Fruit fly (Drosophila melanogaster) Kc167 (cell line): ENCODE data around the gene Kr-h1.

Experiments
- Myc ChIP-seq: fragments of >200 bp; optimal IDR thresholded peaks from 2 replicates; lab custom pipeline; 2017; ENCODE audit warnings: missing external identifiers
- h ChIP-seq: fragments of >200 bp; optimal IDR thresholded peaks from 3 replicates; lab custom pipeline; 2018; ENCODE audit warnings: missing external identifiers

DNA sequence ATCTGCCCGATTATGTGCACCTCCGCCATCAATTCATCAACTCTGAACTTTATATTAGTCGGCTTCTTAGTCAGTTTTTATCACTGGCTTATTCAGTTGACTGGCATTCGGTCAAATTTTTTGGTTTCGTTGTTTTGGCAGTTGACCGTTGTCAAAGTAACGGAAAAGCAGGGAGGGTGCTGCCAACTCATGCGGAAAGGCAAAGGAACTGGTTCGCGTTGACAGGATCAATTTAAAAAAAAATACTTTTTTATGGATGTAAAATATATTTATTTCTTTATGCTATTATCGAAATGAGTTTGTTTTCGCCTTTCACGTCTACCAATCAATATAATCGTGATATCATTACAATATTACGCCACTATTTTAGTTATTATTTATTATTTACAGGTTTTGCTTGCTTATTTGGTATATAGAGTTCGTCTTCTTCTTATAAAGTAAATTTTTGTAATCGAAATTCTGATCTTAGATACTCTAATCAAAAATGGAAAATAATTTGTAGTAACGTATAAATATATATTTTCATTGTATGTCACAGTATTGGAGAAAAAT is 48.2 kb downstream of the Kr-h1 start, which contains the start of the genes B9d2, tctn and CG9222:
- TF ChIP-seq Myc (no peak), h (lab: Kevin White, UChicago) (no peak)
